Worm (Caenorhabditis elegans) whole organism, young adult: Measurements from ENCODE around the gene eps-8.
A peak's percentile ranks its signal among the peaks of the same experiment; 100 is the strongest.

Experiments used
- C06A6.2 ChIP-seq: fragments of 200-800 bp; sonication (Bioruptor generic); conservative IDR thresholded peaks from 2 replicates; pipeline ENCODE4 v1.3.6; 2022; ENCODE audit warnings: missing genetic modification characterization, missing compliant biosample characterization
- F22D6.2 ChIP-seq: sonication (generic microtip); optimal IDR thresholded peaks from 2 replicates; lab custom pipeline; 2016; ENCODE audit warnings: mild to moderate bottlenecking, missing genetic modification characterization, missing compliant biosample characterization
- F49E8.2 ChIP-seq: sonication (generic microtip); optimal IDR thresholded peaks from 3 replicates; lab custom pipeline; 2017; ENCODE audit warnings: missing genetic modification characterization, mild to moderate bottlenecking, missing compliant biosample characterization, antibody characterized with exemption, moderate library complexity; ENCODE audit not compliant: insufficient read depth
- F55B11.4 ChIP-seq: sonication (generic microtip); optimal IDR thresholded peaks from 2 replicates; lab custom pipeline; 2016; ENCODE audit warnings: missing compliant biosample characterization, missing genetic modification characterization, borderline replicate concordance; ENCODE audit not compliant: insufficient read depth
- T26A5.8 ChIP-seq: sonication (generic microtip); optimal IDR thresholded peaks from 2 replicates; lab custom pipeline; 2016; ENCODE audit warnings: missing genetic modification characterization, missing compliant biosample characterization
- Y53F4B.3 ChIP-seq: fragments of 200-800 bp; sonication (Bioruptor generic); IDR thresholded peaks from 2 replicates; pipeline ENCODE4 v1.3.6; 2022; ENCODE audit warnings: missing genetic modification reagents, missing genetic modification characterization, missing compliant biosample characterization
- ZK185.1 ChIP-seq: sonication (generic microtip); optimal IDR thresholded peaks from 2 replicates; lab custom pipeline; 2016; ENCODE audit warnings: mild to moderate bottlenecking, missing genetic modification characterization, missing compliant biosample characterization; ENCODE audit not compliant: poor library complexity, severe bottlenecking
- aptf-3 ChIP-seq: fragments of 200-800 bp; sonication (Bioruptor generic); IDR thresholded peaks from 2 replicates; pipeline ENCODE4 v1.3.6; 2022; ENCODE audit warnings: missing genetic modification characterization, missing compliant biosample characterization
- atf-7 ChIP-seq: sonication (generic microtip); optimal IDR thresholded peaks from 2 replicates; lab custom pipeline; 2017; ENCODE audit warnings: mild to moderate bottlenecking, missing genetic modification characterization, missing compliant biosample characterization
- ccch-3 ChIP-seq: fragments of 200-800 bp; sonication (Bioruptor generic); optimal IDR thresholded peaks from 2 replicates; lab custom pipeline; 2018; ENCODE audit warnings: mild to moderate bottlenecking, missing genetic modification characterization, missing compliant biosample characterization
- cebp-1 ChIP-seq, 2 experiments: fragments of 200-800 bp in 1 of 2; sonication (Bioruptor generic) in 1 of 2; sonication (generic microtip) in 1 of 2; IDR thresholded peaks in 1 of 2; optimal IDR thresholded peaks in 1 of 2; 2 replicates each; pipeline versions ENCODE4 v1.3.6 to Lab custom; 2017 to 2022; ENCODE audit warnings: missing compliant biosample characterization in 2 of 2, missing genetic modification characterization in 2 of 2, mild to moderate bottlenecking in 1 of 2, missing genetic modification reagents in 1 of 2, moderate library complexity in 1 of 2
- ceh-27 ChIP-seq: fragments of 200-800 bp; sonication (Bioruptor generic); optimal IDR thresholded peaks from 2 replicates; lab custom pipeline; 2018; ENCODE audit warnings: mild to moderate bottlenecking, missing genetic modification characterization, moderate library complexity, missing compliant biosample characterization
- ceh-40 ChIP-seq: fragments of 200-800 bp; sonication (Bioruptor generic); IDR thresholded peaks from 2 replicates; pipeline ENCODE4 v1.3.6; 2022; ENCODE audit warnings: missing genetic modification characterization, missing compliant biosample characterization
- ceh-79 ChIP-seq: sonication (generic microtip); optimal IDR thresholded peaks from 2 replicates; lab custom pipeline; 2017; ENCODE audit warnings: mild to moderate bottlenecking, missing genetic modification characterization, missing compliant biosample characterization
- dox-1 ChIP-seq: fragments of 200-800 bp; sonication (Bioruptor generic); IDR thresholded peaks from 2 replicates; pipeline ENCODE4 v1.3.6; 2022; ENCODE audit warnings: missing genetic modification reagents, missing genetic modification characterization, missing compliant biosample characterization
- efl-1 ChIP-seq: fragments of 150-350 bp; optimal IDR thresholded peaks from 2 replicates; lab custom pipeline; 2014; ENCODE audit warnings: missing biosample characterization, missing genetic modification reagents, missing genetic modification characterization
- egl-18 ChIP-seq: fragments of 200-800 bp; sonication (Bioruptor generic); IDR thresholded peaks from 2 replicates; pipeline ENCODE4 v1.3.6; 2022; ENCODE audit warnings: missing genetic modification reagents, missing genetic modification characterization, missing compliant biosample characterization
- egl-44 ChIP-seq: fragments of 200-800 bp; sonication (Bioruptor generic); IDR thresholded peaks from 2 replicates; pipeline ENCODE4 v1.3.6; 2022; ENCODE audit warnings: missing genetic modification reagents, missing genetic modification characterization, missing compliant biosample characterization
- egrh-3 ChIP-seq: fragments of 200-800 bp; sonication (Bioruptor generic); IDR thresholded peaks from 2 replicates; pipeline ENCODE4 v1.3.6; 2022; ENCODE audit warnings: missing genetic modification reagents, missing genetic modification characterization, missing compliant biosample characterization
- ets-4 ChIP-seq: fragments of 200-800 bp; sonication (Bioruptor generic); optimal IDR thresholded peaks from 2 replicates; lab custom pipeline; 2018; ENCODE audit warnings: mild to moderate bottlenecking, missing genetic modification characterization, missing compliant biosample characterization
- hmg-1.2 ChIP-seq: fragments of 200-800 bp; sonication (Bioruptor generic); IDR thresholded peaks from 2 replicates; pipeline ENCODE4 v1.3.6; 2022; ENCODE audit warnings: missing genetic modification reagents, missing genetic modification characterization, missing compliant biosample characterization
- let-607 ChIP-seq, 2 experiments: fragments of 200-800 bp in 1 of 2; sonication (Bioruptor generic) in 1 of 2; sonication (generic microtip) in 1 of 2; optimal IDR thresholded peaks; 2 replicates each; lab custom pipeline; 2016 to 2018; ENCODE audit warnings: mild to moderate bottlenecking in 2 of 2, missing compliant biosample characterization in 2 of 2, missing genetic modification characterization in 2 of 2, moderate library complexity in 2 of 2, missing genotype in 1 of 2
- lin-35 ChIP-seq, 3 experiments: fragments of 150-350 bp in 2 of 3; sonication (generic microtip) in 1 of 3; optimal IDR thresholded peaks; 2 replicates each; lab custom pipeline; 2014 to 2018; ENCODE audit warnings: missing biosample characterization in 3 of 3, missing genetic modification characterization in 3 of 3, missing genetic modification reagents in 3 of 3
- lin-40 ChIP-seq: sonication (generic microtip); optimal IDR thresholded peaks from 2 replicates; lab custom pipeline; 2016; ENCODE audit warnings: missing genetic modification characterization, mild to moderate bottlenecking, missing compliant biosample characterization, missing genotype, missing genetic modification reagents
- lin-54 ChIP-seq: fragments of 200-800 bp; sonication (Bioruptor generic); optimal IDR thresholded peaks from 2 replicates; lab custom pipeline; 2018; ENCODE audit warnings: mild to moderate bottlenecking, missing genetic modification characterization, missing compliant biosample characterization
- lsy-27 ChIP-seq: sonication (generic microtip); optimal IDR thresholded peaks from 2 replicates; lab custom pipeline; 2017; ENCODE audit warnings: missing genetic modification characterization, mild to moderate bottlenecking, missing compliant biosample characterization, antibody characterized with exemption, missing genotype, borderline replicate concordance; ENCODE audit not compliant: insufficient read depth
- madf-10 ChIP-seq: sonication (generic microtip); optimal IDR thresholded peaks from 2 replicates; lab custom pipeline; 2016; ENCODE audit warnings: mild to moderate bottlenecking, missing genetic modification characterization, missing compliant biosample characterization
- madf-3 ChIP-seq: fragments of 200-800 bp; sonication (Bioruptor generic); IDR thresholded peaks from 2 replicates; pipeline ENCODE4 v1.3.6; 2022; ENCODE audit warnings: missing genetic modification reagents, missing genetic modification characterization, missing compliant biosample characterization
- madf-6 ChIP-seq: fragments of 200-800 bp; sonication (Bioruptor generic); IDR thresholded peaks from 2 replicates; pipeline ENCODE4 v1.3.6; 2022; ENCODE audit warnings: missing genetic modification reagents, missing genetic modification characterization, missing compliant biosample characterization
- mxl-1 ChIP-seq: sonication (generic microtip); optimal IDR thresholded peaks from 2 replicates; lab custom pipeline; 2016; ENCODE audit warnings: missing genetic modification characterization, missing compliant biosample characterization
- nfya-2 ChIP-seq: fragments of 200-800 bp; sonication (Bioruptor generic); IDR thresholded peaks from 2 replicates; pipeline ENCODE4 v1.3.6; 2022; ENCODE audit warnings: missing genetic modification reagents, missing genetic modification characterization, missing compliant biosample characterization
- nhr-120 ChIP-seq: fragments of 200-800 bp; sonication (Bioruptor generic); IDR thresholded peaks from 2 replicates; pipeline ENCODE4 v1.3.6; 2022; ENCODE audit warnings: missing genetic modification characterization, missing compliant biosample characterization
- nhr-80 ChIP-seq: sonication (generic microtip); optimal IDR thresholded peaks from 2 replicates; lab custom pipeline; 2016; ENCODE audit warnings: missing genetic modification characterization, missing compliant biosample characterization
- repo-1 ChIP-seq: sonication (generic microtip); optimal IDR thresholded peaks from 2 replicates; lab custom pipeline; 2017; ENCODE audit warnings: mild to moderate bottlenecking, missing genetic modification characterization, missing compliant biosample characterization
- snpc-1.1 ChIP-seq: sonication (generic microtip); optimal IDR thresholded peaks from 2 replicates; lab custom pipeline; 2017; ENCODE audit warnings: missing genetic modification characterization, mild to moderate bottlenecking, missing compliant biosample characterization, antibody characterized with exemption, moderate library complexity, missing genotype, missing genetic modification reagents; ENCODE audit not compliant: insufficient read depth
- snpc-1.3 ChIP-seq: sonication (generic microtip); optimal IDR thresholded peaks from 2 replicates; lab custom pipeline; 2017; ENCODE audit warnings: missing genetic modification characterization, mild to moderate bottlenecking, missing compliant biosample characterization, antibody characterized with exemption, moderate library complexity, missing genotype, missing genetic modification reagents; ENCODE audit not compliant: insufficient read depth
- snpc-4 ChIP-seq, 5 experiments: fragments of 150-350 bp in 1 of 5; sonication (generic microtip) in 4 of 5; optimal IDR thresholded peaks; 2 replicates each; lab custom pipeline; 2014 to 2018; ENCODE audit warnings: missing genetic modification characterization in 5 of 5, missing biosample characterization in 3 of 5, antibody characterized with exemption in 2 of 5, mild to moderate bottlenecking in 2 of 5, missing compliant biosample characterization in 2 of 5, missing genotype in 2 of 5, moderate library complexity in 2 of 5, missing genetic modification reagents in 1 of 5
- tbp1 ChIP-seq: fragments of 200-800 bp; sonication (Bioruptor generic); optimal IDR thresholded peaks from 2 replicates; lab custom pipeline; 2018; ENCODE audit warnings: mild to moderate bottlenecking, missing genetic modification characterization, missing compliant biosample characterization
- unc-62 ChIP-seq: fragments of 150-350 bp; optimal IDR thresholded peaks from 2 replicates; lab custom pipeline; 2014; ENCODE audit warnings: missing biosample characterization, missing genetic modification reagents, missing genetic modification characterization
- ztf-22 ChIP-seq: fragments of 200-800 bp; sonication (Bioruptor generic); optimal IDR thresholded peaks from 2 replicates; lab custom pipeline; 2018; ENCODE audit warnings: mild to moderate bottlenecking, missing genetic modification characterization, moderate library complexity, missing compliant biosample characterization

Gene eps-8

DNA sequence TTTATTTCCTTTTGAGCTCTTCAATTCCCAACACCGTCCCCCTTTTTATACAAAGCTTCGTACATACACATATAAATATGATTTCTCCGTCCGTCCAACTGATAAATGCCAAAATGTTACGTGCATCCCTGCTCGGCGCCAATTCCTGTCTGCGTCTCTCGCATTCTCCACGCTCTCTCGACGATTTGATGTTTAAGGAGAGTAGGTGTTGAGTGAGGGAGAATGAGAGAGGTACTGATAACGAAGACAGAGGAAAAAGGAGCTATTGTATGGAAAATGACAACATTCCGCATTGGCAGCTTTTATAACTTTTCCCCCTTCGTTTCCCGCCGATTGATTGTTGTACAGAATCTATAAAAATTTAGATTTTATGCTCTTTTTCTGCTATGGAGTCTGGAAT is 4.5 kb downstream of the eps-8 start:
- TF ChIP-seq repo-1 (tag; lab: Kevin White, UChicago) (no peak), lin-40 (tag; lab: Kevin White, UChicago) (peak; percentile 10), C06A6.2 (GFP tag; lab: Robert Waterston, UW) (no peak), ZK185.1 (tag; lab: Kevin White, UChicago) (peak; percentile 33), cebp-1 (GFP tag; IDR thresholded peaks at IDR 0.05; lab: Robert Waterston, UW) (no peak), cebp-1 (tag; optimal IDR thresholded peaks at IDR 0.05; lab: Kevin White, UChicago) (peak; percentile 39), ets-4 (GFP tag; lab: Kevin White, UChicago) (peak; percentile 76), ceh-27 (GFP tag; lab: Kevin White, UChicago) (no peak), aptf-3 (GFP tag; lab: Robert Waterston, UW) (no peak), efl-1 (GFP tag; lab: Kevin White, UChicago) (no peak), let-607 (tag; optimal IDR thresholded peaks at IDR 0.05; lab: Kevin White, UChicago) (peak; percentile 40 to 47), madf-10 (tag; lab: Kevin White, UChicago) (peak; percentile 11), atf-7 (tag; lab: Kevin White, UChicago) (peak; percentile 35), ztf-22 (peak; percentile 59), snpc-4 (GFP tag; optimal IDR thresholded peaks at IDR 0.05; lab: Kevin White, UChicago) (no peak), snpc-4 (tag; optimal IDR thresholded peaks at IDR 0.05; lab: Kevin White, UChicago) (peak in 2 of 4 experiments; percentile 41 to 55), nhr-80 (peak; percentile 98), tbp1 (GFP tag; lab: Kevin White, UChicago) (peak; percentile 41), lin-54 (GFP tag; lab: Kevin White, UChicago) (peak; percentile 10), F55B11.4 (no peak), hmg-1.2 (GFP tag; lab: Robert Waterston, UW) (peak; percentile 82), egl-44 (GFP tag; lab: Robert Waterston, UW) (peak; percentile 58; the same call in 1 of the 2 replicates)

- no peak for TF ChIP-seq cebp-1 (GFP tag; IDR thresholded peaks at IDR 0.05; lab: Robert Waterston, UW)
- no peak for TF ChIP-seq cebp-1 (tag; optimal IDR thresholded peaks at IDR 0.05; lab: Kevin White, UChicago)
- peak; percentile 69 for TF ChIP-seq nhr-80
Measured at ce11 chrIV:14885584-14885983, 6.3 kb downstream of the eps-8 start.

DNA sequence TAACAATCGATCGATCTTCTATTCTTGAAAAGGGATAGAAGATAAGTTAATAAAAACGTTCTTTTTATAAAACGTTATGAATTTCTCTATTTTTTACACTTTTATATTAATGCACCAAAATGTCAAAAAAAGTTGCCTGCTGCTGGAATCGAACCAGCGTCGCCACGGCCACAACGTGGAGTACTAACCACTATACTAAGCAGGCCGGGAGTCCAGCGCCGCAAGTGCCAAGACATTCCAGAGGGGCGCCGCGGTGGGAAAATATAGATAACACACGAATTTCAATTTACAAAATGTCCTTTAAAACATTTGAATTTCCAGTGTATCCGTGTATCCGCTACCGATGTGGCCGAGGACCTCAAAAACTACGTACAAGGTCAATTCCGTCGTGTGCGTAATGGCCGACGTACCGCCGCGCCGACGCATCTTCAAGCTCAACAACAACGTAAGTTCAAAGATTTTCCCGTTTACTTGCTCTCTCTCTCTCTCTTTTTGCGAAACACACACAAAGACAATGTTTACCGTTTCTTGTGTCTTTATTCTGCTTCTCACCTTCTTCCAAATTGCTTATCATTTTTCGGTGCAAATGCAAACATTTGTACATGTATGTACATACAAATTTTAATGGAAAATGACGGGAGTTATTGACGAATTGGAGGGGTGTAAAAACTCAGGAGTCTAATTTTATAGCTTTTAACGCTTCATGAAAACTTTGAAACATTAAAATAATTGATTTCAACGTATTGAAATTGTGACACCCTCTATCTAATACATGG is 9.8 kb downstream of the eps-8 start:
- TF ChIP-seq madf-6 (GFP tag; lab: Robert Waterston, UW) (peak; percentile 44; the same call in 1 of the 2 replicates), mxl-1 (tag; lab: Kevin White, UChicago) (peak; percentile 29), Y53F4B.3 (GFP tag; lab: Robert Waterston, UW) (0 out of 2 replicates have a peak, but pooled peaks have one; percentile 53), lsy-27 (no peak), unc-62 (no peak), nhr-120 (GFP tag; lab: Robert Waterston, UW) (no peak), F55B11.4 (no peak), lin-35 (GFP tag; optimal IDR thresholded peaks at IDR 0.05; lab: Kevin White, UChicago) (peak in 1 of 3 experiments; percentile 35), efl-1 (GFP tag; lab: Kevin White, UChicago) (no peak), snpc-1.3 (tag; lab: Kevin White, UChicago) (peak; percentile 68), ccch-3 (GFP tag; lab: Kevin White, UChicago) (no peak), madf-3 (GFP tag; lab: Robert Waterston, UW) (no peak), F22D6.2 (no peak), nfya-2 (GFP tag; lab: Robert Waterston, UW) (no peak), dox-1 (GFP tag; lab: Robert Waterston, UW) (no peak; the same call in 1 of the 2 replicates), ceh-40 (GFP tag; lab: Robert Waterston, UW) (no peak), egrh-3 (GFP tag; lab: Robert Waterston, UW) (no peak), snpc-1.1 (peak; percentile 49), T26A5.8 (tag; lab: Kevin White, UChicago) (no peak), F49E8.2 (tag; lab: Kevin White, UChicago) (no peak), C06A6.2 (GFP tag; lab: Robert Waterston, UW) (no peak), egl-18 (no peak), atf-7 (tag; lab: Kevin White, UChicago) (no peak), ceh-79 (peak; percentile 13)
